Worm (Caenorhabditis elegans) whole organism, young adult: ENCODE data around the gene srw-1.

Experiments used
- B0261.1 ChIP-seq: sonication (generic microtip); optimal IDR thresholded peaks from 2 replicates; lab custom pipeline; 2016; ENCODE audit warnings: mild to moderate bottlenecking, missing genetic modification characterization, moderate library complexity, missing compliant biosample characterization
- D2030.7 ChIP-seq: fragments of 200-800 bp; sonication (Bioruptor generic); IDR thresholded peaks from 2 replicates; pipeline ENCODE4 v1.3.6; 2022; ENCODE audit warnings: missing genetic modification reagents, missing genetic modification characterization, missing compliant biosample characterization
- F23B12.7 ChIP-seq: sonication (generic microtip); optimal IDR thresholded peaks from 2 replicates; lab custom pipeline; 2017; ENCODE audit warnings: missing genetic modification characterization, mild to moderate bottlenecking, missing compliant biosample characterization, antibody characterized with exemption, moderate library complexity; ENCODE audit not compliant: insufficient read depth
- F55B11.4 ChIP-seq: sonication (generic microtip); optimal IDR thresholded peaks from 2 replicates; lab custom pipeline; 2016; ENCODE audit warnings: missing compliant biosample characterization, missing genetic modification characterization, borderline replicate concordance; ENCODE audit not compliant: insufficient read depth
- F57A8.1 ChIP-seq: fragments of 200-800 bp; sonication (Bioruptor generic); optimal IDR thresholded peaks from 2 replicates; lab custom pipeline; 2018; ENCODE audit warnings: mild to moderate bottlenecking, missing genetic modification characterization, moderate library complexity, missing compliant biosample characterization
- T07F8.4 ChIP-seq: sonication (generic microtip); optimal IDR thresholded peaks from 2 replicates; lab custom pipeline; 2016; ENCODE audit warnings: mild to moderate bottlenecking, missing genetic modification characterization, moderate library complexity, missing compliant biosample characterization
- Y56A3A.18 ChIP-seq: fragments of 200-800 bp; sonication (Bioruptor generic); IDR thresholded peaks from 2 replicates; pipeline ENCODE4 v1.3.6; 2022; ENCODE audit warnings: missing genetic modification reagents, missing genetic modification characterization, missing compliant biosample characterization
- Y67H2A.10 ChIP-seq: fragments of 200-800 bp; sonication (Bioruptor generic); conservative IDR thresholded peaks from 2 replicates; pipeline ENCODE4 v1.3.6; 2022; ENCODE audit warnings: missing genetic modification reagents, missing genetic modification characterization, missing compliant biosample characterization
- akir-1 ChIP-seq: fragments of 200-800 bp; sonication (Bioruptor generic); optimal IDR thresholded peaks from 2 replicates; lab custom pipeline; 2018; ENCODE audit warnings: mild to moderate bottlenecking, missing genetic modification characterization, moderate library complexity, missing compliant biosample characterization
- attf-5 ChIP-seq: fragments of 200-800 bp; sonication (Bioruptor generic); optimal IDR thresholded peaks from 2 replicates; lab custom pipeline; 2018; ENCODE audit warnings: mild to moderate bottlenecking, missing genetic modification characterization, missing compliant biosample characterization
- cebp-1 ChIP-seq, 2 experiments: fragments of 200-800 bp in 1 of 2; sonication (Bioruptor generic) in 1 of 2; sonication (generic microtip) in 1 of 2; IDR thresholded peaks in 1 of 2; optimal IDR thresholded peaks in 1 of 2; 2 replicates each; pipeline versions ENCODE4 v1.3.6 to Lab custom; 2017 to 2022; ENCODE audit warnings: missing compliant biosample characterization in 2 of 2, missing genetic modification characterization in 2 of 2, mild to moderate bottlenecking in 1 of 2, missing genetic modification reagents in 1 of 2, moderate library complexity in 1 of 2
- ceh-100 ChIP-seq: fragments of 200-800 bp; sonication (Bioruptor generic); IDR thresholded peaks from 2 replicates; pipeline ENCODE4 v1.3.6; 2022; ENCODE audit warnings: missing genetic modification reagents, missing genetic modification characterization, missing compliant biosample characterization
- ceh-27 ChIP-seq: fragments of 200-800 bp; sonication (Bioruptor generic); optimal IDR thresholded peaks from 2 replicates; lab custom pipeline; 2018; ENCODE audit warnings: mild to moderate bottlenecking, missing genetic modification characterization, moderate library complexity, missing compliant biosample characterization
- ceh-40 ChIP-seq: fragments of 200-800 bp; sonication (Bioruptor generic); IDR thresholded peaks from 2 replicates; pipeline ENCODE4 v1.3.6; 2022; ENCODE audit warnings: missing genetic modification characterization, missing compliant biosample characterization
- ceh-58 ChIP-seq: fragments of 200-800 bp; sonication (Bioruptor generic); IDR thresholded peaks from 2 replicates; pipeline ENCODE4 v1.3.6; 2022; ENCODE audit warnings: missing genetic modification characterization, missing compliant biosample characterization
- die-1 ChIP-seq: sonication (generic microtip); optimal IDR thresholded peaks from 2 replicates; lab custom pipeline; 2016; ENCODE audit warnings: missing genotype, mild to moderate bottlenecking, missing genetic modification characterization, missing compliant biosample characterization
- egrh-3 ChIP-seq: fragments of 200-800 bp; sonication (Bioruptor generic); IDR thresholded peaks from 2 replicates; pipeline ENCODE4 v1.3.6; 2022; ENCODE audit warnings: missing genetic modification reagents, missing genetic modification characterization, missing compliant biosample characterization
- ekl-4 ChIP-seq: fragments of 200-800 bp; sonication (Bioruptor generic); IDR thresholded peaks from 2 replicates; pipeline ENCODE4 v1.3.6; 2022; ENCODE audit warnings: missing genetic modification reagents, missing genetic modification characterization, missing compliant biosample characterization
- him-1 ChIP-seq: sonication (generic microtip); optimal IDR thresholded peaks from 2 replicates; lab custom pipeline; 2016; ENCODE audit warnings: missing genotype, missing genetic modification reagents, missing genetic modification characterization, missing compliant biosample characterization
- hmg-1.2 ChIP-seq: fragments of 200-800 bp; sonication (Bioruptor generic); IDR thresholded peaks from 2 replicates; pipeline ENCODE4 v1.3.6; 2022; ENCODE audit warnings: missing genetic modification reagents, missing genetic modification characterization, missing compliant biosample characterization
- hsf-1 ChIP-seq: fragments of 200-800 bp; sonication (Bioruptor generic); IDR thresholded peaks from 2 replicates; pipeline ENCODE4 v1.3.6; 2022; ENCODE audit warnings: missing genetic modification reagents, missing genetic modification characterization, missing compliant biosample characterization
- lsy-27 ChIP-seq: sonication (generic microtip); optimal IDR thresholded peaks from 2 replicates; lab custom pipeline; 2017; ENCODE audit warnings: missing genetic modification characterization, mild to moderate bottlenecking, missing compliant biosample characterization, antibody characterized with exemption, missing genotype, borderline replicate concordance; ENCODE audit not compliant: insufficient read depth
- madf-6 ChIP-seq: fragments of 200-800 bp; sonication (Bioruptor generic); IDR thresholded peaks from 2 replicates; pipeline ENCODE4 v1.3.6; 2022; ENCODE audit warnings: missing genetic modification reagents, missing genetic modification characterization, missing compliant biosample characterization
- mcd-1 ChIP-seq: fragments of 200-800 bp; sonication (Bioruptor generic); IDR thresholded peaks from 2 replicates; pipeline ENCODE4 v1.3.6; 2022; ENCODE audit warnings: missing genetic modification reagents, missing genetic modification characterization, missing compliant biosample characterization
- mel-28 ChIP-seq: sonication (generic microtip); optimal IDR thresholded peaks from 2 replicates; lab custom pipeline; 2016; ENCODE audit warnings: borderline replicate concordance, mild to moderate bottlenecking, missing genetic modification characterization, missing compliant biosample characterization
- nfyb-1 ChIP-seq: fragments of 200-800 bp; sonication (Bioruptor generic); IDR thresholded peaks from 2 replicates; pipeline ENCODE4 v1.3.6; 2022; ENCODE audit warnings: missing genetic modification reagents, missing genetic modification characterization, missing compliant biosample characterization
- nhr-90 ChIP-seq: sonication (generic microtip); optimal IDR thresholded peaks from 2 replicates; lab custom pipeline; 2016; ENCODE audit warnings: missing genotype, mild to moderate bottlenecking, missing genetic modification characterization, missing compliant biosample characterization
- pbrm-1 ChIP-seq: fragments of 200-800 bp; sonication (Bioruptor generic); IDR thresholded peaks from 2 replicates; pipeline ENCODE4 v1.3.6; 2022; ENCODE audit warnings: missing genetic modification reagents, missing genetic modification characterization, missing compliant biosample characterization
- rpc-1 ChIP-seq, 2 experiments: fragments of 150-350 bp in 1 of 2; sonication (generic microtip) in 1 of 2; optimal IDR thresholded peaks; 2 replicates each; lab custom pipeline; 2014 to 2018; ENCODE audit warnings: missing biosample characterization in 1 of 2, missing genetic modification characterization in 1 of 2, missing genetic modification reagents in 1 of 2, missing genotype in 1 of 2
- sea-2 ChIP-seq: fragments of 200-800 bp; sonication (Bioruptor generic); IDR thresholded peaks from 2 replicates; pipeline ENCODE4 v1.3.6; 2022; ENCODE audit warnings: missing genetic modification characterization, missing compliant biosample characterization
- snpc-1.1 ChIP-seq: sonication (generic microtip); optimal IDR thresholded peaks from 2 replicates; lab custom pipeline; 2017; ENCODE audit warnings: missing genetic modification characterization, mild to moderate bottlenecking, missing compliant biosample characterization, antibody characterized with exemption, moderate library complexity, missing genotype, missing genetic modification reagents; ENCODE audit not compliant: insufficient read depth
- tbp1 ChIP-seq: fragments of 200-800 bp; sonication (Bioruptor generic); optimal IDR thresholded peaks from 2 replicates; lab custom pipeline; 2018; ENCODE audit warnings: mild to moderate bottlenecking, missing genetic modification characterization, missing compliant biosample characterization
- zim-3 ChIP-seq: sonication (generic microtip); optimal IDR thresholded peaks from 2 replicates; lab custom pipeline; 2017; ENCODE audit warnings: mild to moderate bottlenecking, missing genetic modification characterization, moderate library complexity, missing compliant biosample characterization
- ztf-22 ChIP-seq: fragments of 200-800 bp; sonication (Bioruptor generic); optimal IDR thresholded peaks from 2 replicates; lab custom pipeline; 2018; ENCODE audit warnings: mild to moderate bottlenecking, missing genetic modification characterization, moderate library complexity, missing compliant biosample characterization
- ztf-26 ChIP-seq: sonication (generic microtip); optimal IDR thresholded peaks from 2 replicates; lab custom pipeline; 2017; ENCODE audit warnings: missing genetic modification characterization, missing compliant biosample characterization
- ztf-28 ChIP-seq: fragments of 200-800 bp; sonication (Bioruptor generic); IDR thresholded peaks from 2 replicates; pipeline ENCODE4 v1.3.6; 2022; ENCODE audit warnings: missing genetic modification reagents, missing genetic modification characterization, missing compliant biosample characterization
- ztf-3 ChIP-seq: fragments of 200-800 bp; sonication (Bioruptor generic); optimal IDR thresholded peaks from 2 replicates; lab custom pipeline; 2018; ENCODE audit warnings: mild to moderate bottlenecking, missing genetic modification characterization, missing compliant biosample characterization

srw-1 gene

ce11 chrV:15153277-15153676 is 44.8 kb upstream of the srw-1 start, which contains the start of gene srh-55:
srh-55 (plus strand) TSS chrV:15153577.
- TF ChIP-seq ceh-58 (GFP tag; lab: Robert Waterston, UW) (no peak), ceh-27 (GFP tag; lab: Kevin White, UChicago) (no peak), mcd-1 (GFP tag; lab: Robert Waterston, UW) (no peak), sea-2 (no peak), hsf-1 (GFP tag; lab: Robert Waterston, UW) (no peak), F57A8.1 (GFP tag; lab: Kevin White, UChicago) (no peak), madf-6 (GFP tag; lab: Robert Waterston, UW) (no peak), ekl-4 (GFP tag; lab: Robert Waterston, UW) (no peak), ztf-26 (tag; lab: Kevin White, UChicago) (no peak), F55B11.4 (tag; lab: Kevin White, UChicago) (no peak), Y67H2A.10 (GFP tag; lab: Robert Waterston, UW) (no peak), akir-1 (GFP tag; lab: Kevin White, UChicago) (no peak), T07F8.4 (tag; lab: Kevin White, UChicago) (no peak), egrh-3 (no peak)

DNA sequence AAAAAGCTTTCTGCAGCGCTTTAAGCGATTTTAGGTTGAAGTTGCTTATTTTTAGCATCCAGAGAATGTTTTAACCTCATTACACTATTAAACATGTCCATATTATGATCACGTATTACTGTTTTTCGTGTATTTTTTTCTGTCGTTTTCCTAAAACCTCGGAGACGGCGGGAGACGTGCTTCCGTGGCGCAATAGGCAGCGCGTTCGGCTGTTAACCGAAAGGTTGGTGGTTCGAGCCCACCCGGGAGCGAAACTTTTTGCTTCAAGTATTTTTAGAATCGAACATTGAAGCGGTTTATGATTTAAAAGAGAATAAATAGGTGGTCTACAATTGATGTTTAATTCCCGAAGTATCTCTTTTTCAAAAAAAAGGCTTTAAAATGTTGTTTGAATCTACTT is 41.6 kb upstream of the srw-1 start:
- TF ChIP-seq ceh-100, result peak; percentile 25; the same call in 1 of the 2 replicates
- peak; percentile 41 for TF ChIP-seq die-1
- TF ChIP-seq nfyb-1 (GFP tag; lab: Robert Waterston, UW), result no peak
- peak; percentile 77 for TF ChIP-seq F23B12.7 (tag; lab: Kevin White, UChicago)
- TF ChIP-seq him-1 (tag; lab: Kevin White, UChicago), result peak; percentile 78
- TF ChIP-seq rpc-1 (optimal IDR thresholded peaks at IDR 0.05; lab: Kevin White, UChicago), result peak; percentile 55
- peak; percentile 79 for TF ChIP-seq rpc-1 (tag; optimal IDR thresholded peaks at IDR 0.05; lab: Kevin White, UChicago)
- TF ChIP-seq hmg-1.2 (GFP tag; lab: Robert Waterston, UW), result peak; percentile 62; the same call in 1 of the 2 replicates
- peak; percentile 17 for TF ChIP-seq snpc-1.1
- no peak for TF ChIP-seq ztf-22 (GFP tag; lab: Kevin White, UChicago)
- TF ChIP-seq lsy-27 (tag; lab: Kevin White, UChicago), result peak; percentile 2
- TF ChIP-seq zim-3 (tag; lab: Kevin White, UChicago), result no peak
- TF ChIP-seq pbrm-1 (GFP tag; lab: Robert Waterston, UW), result peak; percentile 68; the same call in 1 of the 2 replicates
- peak; percentile 87 for TF ChIP-seq tbp1 (GFP tag; lab: Kevin White, UChicago)
- peak; percentile 17 for TF ChIP-seq nhr-90
- 0 out of 2 replicates have a peak, but pooled peaks have one; percentile 53 for TF ChIP-seq ztf-28 (GFP tag; lab: Robert Waterston, UW)
- peak; percentile 75 for TF ChIP-seq D2030.7
- TF ChIP-seq ztf-3 (GFP tag; lab: Kevin White, UChicago), result no peak
- peak; percentile 78 for TF ChIP-seq B0261.1 (tag; lab: Kevin White, UChicago)
- no peak for TF ChIP-seq mel-28 (tag; lab: Kevin White, UChicago)
- TF ChIP-seq Y56A3A.18 (GFP tag; lab: Robert Waterston, UW), result no peak
- TF ChIP-seq cebp-1 (GFP tag; IDR thresholded peaks at IDR 0.05; lab: Robert Waterston, UW), result no peak
- no peak for TF ChIP-seq cebp-1 (tag; optimal IDR thresholded peaks at IDR 0.05; lab: Kevin White, UChicago)
- peak; percentile 38 for TF ChIP-seq attf-5 (GFP tag; lab: Kevin White, UChicago)
- no peak for TF ChIP-seq ceh-40 (GFP tag; lab: Robert Waterston, UW)
